Worm (Caenorhabditis elegans): ENCODE data around the gene C30G12.2.

The C30G12.2 gene

ce11 chrII:7301670-7302151, 11.5 kb downstream of the C30G12.2 start, which contains the start of gene cul-4 (continued):
- peak; percentile 65; the same call in 1 of the 2 replicates for TF ChIP-seq Y53G8AR.9 (GFP tag; conservative IDR thresholded peaks at IDR 0.05)
- TF ChIP-seq rcor-1 (GFP tag; IDR thresholded peaks at IDR 0.05), result peak; percentile 88
- TF ChIP-seq ztf-6 (GFP tag; IDR thresholded peaks at IDR 0.05), result no peak
- TF ChIP-seq lin-26 (GFP tag; IDR thresholded peaks at IDR 0.05), result no peak
- TF ChIP-seq K12H6.12 (tag; optimal IDR thresholded peaks at IDR 0.05), result no peak
- TF ChIP-seq tbp1 (GFP tag; optimal IDR thresholded peaks at IDR 0.05), result peak; percentile 68
- TF ChIP-seq hlh-12 (tag; optimal IDR thresholded peaks at IDR 0.05), result no peak
- no peak for TF ChIP-seq Y53F4B.3 (GFP tag; IDR thresholded peaks at IDR 0.05)
- TF ChIP-seq lir-1 (GFP tag; conservative IDR thresholded peaks at IDR 0.05), result peak; percentile 37; the same call in 1 of the 2 replicates
- peak; percentile 94 for TF ChIP-seq lsl-1 (GFP tag; optimal IDR thresholded peaks at IDR 0.05)
- no peak for TF ChIP-seq hlh-26 (GFP tag; conservative IDR thresholded peaks at IDR 0.05)
- no peak for TF ChIP-seq hrde-1 (tag; optimal IDR thresholded peaks at IDR 0.05; ENCODE audit: borderline replicate concordance)
- TF ChIP-seq T26A5.8 (tag; optimal IDR thresholded peaks at IDR 0.05), result no peak
- TF ChIP-seq F39B2.1 (GFP tag; IDR thresholded peaks at IDR 0.05), result no peak
- TF ChIP-seq attf-6 (GFP tag; IDR thresholded peaks at IDR 0.05), result peak; percentile 71
- no peak for TF ChIP-seq nhr-27 (tag; optimal IDR thresholded peaks at IDR 0.05)
- TF ChIP-seq mcd-1 (GFP tag; IDR thresholded peaks at IDR 0.05), result peak; percentile 86
- peak; percentile 88 for TF ChIP-seq B0336.3 (GFP tag; IDR thresholded peaks at IDR 0.05)
- TF ChIP-seq rpc-1 (optimal IDR thresholded peaks at IDR 0.05), result no peak
- no peak for TF ChIP-seq rpc-1 (tag; optimal IDR thresholded peaks at IDR 0.05)
- TF ChIP-seq mxl-1 (tag; optimal IDR thresholded peaks at IDR 0.05), result no peak
- TF ChIP-seq let-607 (tag; optimal IDR thresholded peaks at IDR 0.05), result peak in 1 of 2 experiments; percentile 16
- TF ChIP-seq madf-6 (GFP tag; IDR thresholded peaks at IDR 0.05), result peak; percentile 99
- peak; percentile 90 for TF ChIP-seq dox-1 (GFP tag; IDR thresholded peaks at IDR 0.05)
- TF ChIP-seq F37B4.10 (GFP tag; IDR thresholded peaks at IDR 0.05), result no peak
- TF ChIP-seq F23B12.7 (tag; optimal IDR thresholded peaks at IDR 0.05; ENCODE audit: insufficient read depth), result peak; percentile 54
- no peak for TF ChIP-seq nhr-179 (tag; optimal IDR thresholded peaks at IDR 0.05)
- TF ChIP-seq lin-35 (GFP tag; optimal IDR thresholded peaks at IDR 0.05), result peak in 2 of 3 experiments; percentile 25 to 59
- TF ChIP-seq ztf-28 (GFP tag; IDR thresholded peaks at IDR 0.05), result 0 out of 2 replicates have a peak, but pooled peaks have one; percentile 63
- no peak for TF ChIP-seq aptf-2 (GFP tag; conservative IDR thresholded peaks at IDR 0.05)
- TF ChIP-seq attf-3 (GFP tag; conservative IDR thresholded peaks at IDR 0.05), result peak; percentile 71
- peak; percentile 71 for TF ChIP-seq hsf-1 (GFP tag; IDR thresholded peaks at IDR 0.05)
- no peak for TF ChIP-seq tbx-9 (tag; optimal IDR thresholded peaks at IDR 0.05; ENCODE audit: borderline replicate concordance)
- peak; percentile 69 for TF ChIP-seq nfyb-1 (GFP tag; IDR thresholded peaks at IDR 0.05)
- TF ChIP-seq xnd-1 (tag; optimal IDR thresholded peaks at IDR 0.05), result peak; percentile 97
- no peak for TF ChIP-seq unc-62 (GFP tag; optimal IDR thresholded peaks at IDR 0.05)
- no peak for TF ChIP-seq F52B5.7 (tag; optimal IDR thresholded peaks at IDR 0.05)
- TF ChIP-seq hmg-1.2 (GFP tag; IDR thresholded peaks at IDR 0.05), result peak; percentile 85
- no peak for TF ChIP-seq fkh-3 (tag; optimal IDR thresholded peaks at IDR 0.05)
- TF ChIP-seq ztf-26 (tag; optimal IDR thresholded peaks at IDR 0.05), result no peak
- TF ChIP-seq let-526 (GFP tag; IDR thresholded peaks at IDR 0.05), result no peak
- TF ChIP-seq pha-4 (tag; optimal IDR thresholded peaks at IDR 0.05), result no peak
- TF ChIP-seq repo-1 (tag; optimal IDR thresholded peaks at IDR 0.05), result peak; percentile 12
- no peak for TF ChIP-seq B0261.1 (tag; optimal IDR thresholded peaks at IDR 0.05)
- TF ChIP-seq sdz-38 (tag; optimal IDR thresholded peaks at IDR 0.05), result no peak
- TF ChIP-seq unc-130 (GFP tag; optimal IDR thresholded peaks at IDR 0.05), result peak; percentile 53
- TF ChIP-seq F55B11.4 (tag; optimal IDR thresholded peaks at IDR 0.05; ENCODE audit: borderline replicate concordance, insufficient read depth), result no peak
- peak; percentile 73 for TF ChIP-seq ekl-4 (GFP tag; IDR thresholded peaks at IDR 0.05)
- TF ChIP-seq egrh-3 (GFP tag; IDR thresholded peaks at IDR 0.05), result no peak

Data from whole organism, young adult.